Worm (Caenorhabditis elegans): ENCODE results near the gene ZK105.6.

ZK105.6 gene

ce11 chrV:7728003-7728678 lies 4.3 kb upstream of the ZK105.6 start (continued):
- TF ChIP-seq vab-15 (tag; optimal IDR thresholded peaks at IDR 0.05), result no peak
- peak; percentile 96 for TF ChIP-seq nhr-71 (tag; optimal IDR thresholded peaks at IDR 0.05)
- peak; percentile 81 for TF ChIP-seq ceh-88 (GFP tag; IDR thresholded peaks at IDR 0.05)
- TF ChIP-seq nhr-90 (tag; optimal IDR thresholded peaks at IDR 0.05; ENCODE audit: poor library complexity), result no peak
- no peak for TF ChIP-seq unc-62 (GFP tag; optimal IDR thresholded peaks at IDR 0.05)
- TF ChIP-seq aly-2 (tag; optimal IDR thresholded peaks at IDR 0.05), result no peak
- peak; percentile 86 for TF ChIP-seq dsc-1 (tag; optimal IDR thresholded peaks at IDR 0.05)
- TF ChIP-seq fos-1 (tag; optimal IDR thresholded peaks at IDR 0.05), result peak; percentile 75
- TF ChIP-seq ztf-4 (tag; optimal IDR thresholded peaks at IDR 0.05), result peak; percentile 36
- peak; percentile 72 to 75 for TF ChIP-seq efl-1 (optimal IDR thresholded peaks at IDR 0.05)
- TF ChIP-seq efl-1 (GFP tag; optimal IDR thresholded peaks at IDR 0.05 in 1 of 2), result peak; percentile 32 to 95
- peak; percentile 99 for TF ChIP-seq fkh-8 (tag; optimal IDR thresholded peaks at IDR 0.05)
- peak; percentile 40 for TF ChIP-seq skn-1 (tag; optimal IDR thresholded peaks at IDR 0.05)
- TF ChIP-seq F16B12.6 (tag; optimal IDR thresholded peaks at IDR 0.05), result no peak
- peak in 1 of 2 experiments; percentile 89 for TF ChIP-seq egl-27 (tag; optimal IDR thresholded peaks at IDR 0.05)
- TF ChIP-seq nhr-11 (tag; optimal IDR thresholded peaks at IDR 0.05), result peak; percentile 71
- peak; percentile 26 for TF ChIP-seq C16A3.4 (tag; optimal IDR thresholded peaks at IDR 0.05)
- no peak for TF ChIP-seq ama-1 (optimal IDR thresholded peaks at IDR 0.05)
- no peak for TF ChIP-seq lir-3 (tag; optimal IDR thresholded peaks at IDR 0.05; ENCODE audit: poor library complexity)
- TF ChIP-seq ztf-11 (tag; optimal IDR thresholded peaks at IDR 0.05), result peak in 1 of 2 experiments; percentile 64
- no peak for TF ChIP-seq nhr-12 (tag; optimal IDR thresholded peaks at IDR 0.05)
- TF ChIP-seq swsn-7 (tag; optimal IDR thresholded peaks at IDR 0.05), result peak; percentile 86
- TF ChIP-seq zip-4 (GFP tag; optimal IDR thresholded peaks at IDR 0.05), result peak; percentile 52
- no peak for TF ChIP-seq mdl-1 (tag; optimal IDR thresholded peaks at IDR 0.05)
- TF ChIP-seq mab-9 (GFP tag; IDR thresholded peaks at IDR 0.05), result no peak
- TF ChIP-seq blmp-1 (tag; optimal IDR thresholded peaks at IDR 0.05), result peak; percentile 98
- TF ChIP-seq lin-35 (GFP tag; optimal IDR thresholded peaks at IDR 0.05), result peak in 1 of 2 experiments; percentile 67
- no peak for TF ChIP-seq Y116A8C.19 (tag; optimal IDR thresholded peaks at IDR 0.05; ENCODE audit: borderline replicate concordance)
- TF ChIP-seq xbp-1 (tag; optimal IDR thresholded peaks at IDR 0.05), result peak; percentile 67
- peak; percentile 43 for TF ChIP-seq lin-13 (GFP tag; optimal IDR thresholded peaks at IDR 0.05)
- no peak for TF ChIP-seq pqm-1 (tag; optimal IDR thresholded peaks at IDR 0.05)
- no peak for TF ChIP-seq hlh-17 (GFP tag; optimal IDR thresholded peaks at IDR 0.05; ENCODE audit: borderline replicate concordance)
- peak; percentile 75 for TF ChIP-seq nhr-20 (tag; optimal IDR thresholded peaks at IDR 0.05)
- TF ChIP-seq lin-39 (tag; optimal IDR thresholded peaks at IDR 0.05), result peak; percentile 24
- peak; percentile 49; the same call in 1 of the 2 replicates for TF ChIP-seq unc-98 (GFP tag; IDR thresholded peaks at IDR 0.05)
- TF ChIP-seq nhr-84 (tag; optimal IDR thresholded peaks at IDR 0.05), result no peak
- TF ChIP-seq pag-3 (tag; optimal IDR thresholded peaks at IDR 0.05; ENCODE audit: borderline replicate concordance, insufficient read depth), result no peak
- no peak for TF ChIP-seq nhr-28 (tag; optimal IDR thresholded peaks at IDR 0.05)
- TF ChIP-seq nhr-77 (tag; optimal IDR thresholded peaks at IDR 0.05), result peak; percentile 85
- TF ChIP-seq jun-1 (tag; optimal IDR thresholded peaks at IDR 0.05), result peak; percentile 82
- TF ChIP-seq lin-14 (GFP tag; optimal IDR thresholded peaks at IDR 0.05), result peak; percentile 98
- no peak for TF ChIP-seq unc-30 (tag; optimal IDR thresholded peaks at IDR 0.05)
- peak; percentile 19 for TF ChIP-seq hlh-4 (tag; optimal IDR thresholded peaks at IDR 0.05)
- no peak for TF ChIP-seq ceh-90 (tag; optimal IDR thresholded peaks at IDR 0.05)
- peak; percentile 96 for TF ChIP-seq egl-13 (tag; optimal IDR thresholded peaks at IDR 0.05)
- peak; percentile 74 for TF ChIP-seq ceh-8 (GFP tag; optimal IDR thresholded peaks at IDR 0.05)

Data from whole organism, L1 larva.